Worm (Caenorhabditis elegans) whole organism, dauer: ENCODE measurements around the gene R12C12.6.

Source experiments
- unc-62 ChIP-seq: sonication (generic microtip); optimal IDR thresholded peaks from 2 replicates; lab custom pipeline; 2017; ENCODE audit warnings: missing biosample characterization, missing genetic modification reagents, missing genetic modification characterization

The R12C12.6 gene

ce11 chrII:6047639-6048159 lies at the start of gene R12C12.6, which contains the start of gene ran-5:
R12C12.6 (minus strand) TSS chrII:6047867.
ran-5 (plus strand) TSS chrII:6048109.
- no peak for TF ChIP-seq unc-62

ce11 chrII:6097441-6097840 lies 49.8 kb upstream of the R12C12.6 start, which contains the start of the genes tpp-2 and rbbp-5:
tpp-2 (minus strand) TSS chrII:6097597.
rbbp-5 (plus strand) TSS chrII:6097830.
- no peak for TF ChIP-seq unc-62

ce11 chrII:6091380-6091779 lies 43.7 kb upstream of the R12C12.6 start, which contains the start of the genes fbf-2 and nspg-3:
fbf-2 (minus strand) TSS chrII:6091480.
nspg-3 (plus strand) TSS chrII:6091767.
- no peak for TF ChIP-seq unc-62

ce11 chrII:6082620-6083019 lies 35.0 kb upstream of the R12C12.6 start, which contains the start of gene F21H12.3:
F21H12.3 (plus strand) TSS chrII:6082920.
- no peak for TF ChIP-seq unc-62

ce11 chrII:6080743-6081142 lies 33.1 kb upstream of the R12C12.6 start, which contains the start of gene fbf-1:
fbf-1 (minus strand) TSS chrII:6080843.
- no peak for TF ChIP-seq unc-62

- TF ChIP-seq unc-62 = no peak
These were observed 29.9 kb upstream of the R12C12.6 start, which contains the start of gene H12I13.6 for ce11 chrII:6077604-6078003. H12I13.6 (plus strand) TSS chrII:6077904.

- TF ChIP-seq unc-62 = no peak
These were observed 19.4 kb upstream of the R12C12.6 start, which contains the start of gene H12I13.1 for ce11 chrII:6067066-6067465. H12I13.1 (minus strand) TSS chrII:6067166.

- no peak for TF ChIP-seq unc-62
These were observed 13.8 kb upstream of the R12C12.6 start for ce11 chrII:6061495-6061894.

ce11 chrII:6055927-6056326 lies 8.3 kb upstream of the R12C12.6 start, which contains the start of gene R12C12.7:
R12C12.7 (minus strand) TSS chrII:6055985.
- no peak for TF ChIP-seq unc-62

- no peak for TF ChIP-seq unc-62
These were observed 2.5 kb upstream of the R12C12.6 start, which contains the start of gene gldc-1 for ce11 chrII:6050120-6050519. gldc-1 (plus strand) TSS chrII:6050420.

ce11 chrII:6049546-6049945 lies 1.9 kb upstream of the R12C12.6 start:
- TF ChIP-seq unc-62 = no peak

- TF ChIP-seq unc-62 = no peak
These were observed 1.5 kb downstream of the R12C12.6 start for ce11 chrII:6046023-6046631.

- TF ChIP-seq unc-62 = no peak
These were observed 2.6 kb downstream of the R12C12.6 start, which contains the start of gene R12C12.5 for ce11 chrII:6045048-6045447. R12C12.5 (minus strand) TSS chrII:6045148.

- TF ChIP-seq unc-62 = no peak
These were observed 4.5 kb downstream of the R12C12.6 start, which contains the start of gene R12C12.10 for ce11 chrII:6043166-6043565. R12C12.10 (minus strand) TSS chrII:6043266.

ce11 chrII:6031106-6031505 lies 16.6 kb downstream of the R12C12.6 start, which contains the start of gene frpr-16:
frpr-16 (minus strand) TSS chrII:6031206.
- TF ChIP-seq unc-62 = no peak

ce11 chrII:6028594-6029141 lies 19.0 kb downstream of the R12C12.6 start:
- no peak for TF ChIP-seq unc-62

- TF ChIP-seq unc-62 = no peak
These were observed 21.0 kb downstream of the R12C12.6 start for ce11 chrII:6026646-6027045.
